Fruit fly (Drosophila melanogaster) whole organism, larva: ENCODE data around the gene CG4022.
A peak's percentile ranks its signal among the peaks of the same experiment; 100 is the strongest.

ENCODE experiments used
- noc ChIP-seq: fragments of 200-800 bp; sonication (Bioruptor generic); optimal IDR thresholded peaks from 3 replicates; lab custom pipeline; 2019; ENCODE audit warnings: missing biosample characterization, mild to moderate bottlenecking, missing genetic modification characterization, moderate library complexity

The CG4022 gene

dm6 chr3L:9410754-9411423, at the start of gene CG4022, which contains the start of gene Cpsf5:
CG4022 (minus strand) TSS chr3L:9410832.
Cpsf5 (plus strand) TSS chr3L:9411038.
- peak; percentile 82 for TF ChIP-seq noc

DNA sequence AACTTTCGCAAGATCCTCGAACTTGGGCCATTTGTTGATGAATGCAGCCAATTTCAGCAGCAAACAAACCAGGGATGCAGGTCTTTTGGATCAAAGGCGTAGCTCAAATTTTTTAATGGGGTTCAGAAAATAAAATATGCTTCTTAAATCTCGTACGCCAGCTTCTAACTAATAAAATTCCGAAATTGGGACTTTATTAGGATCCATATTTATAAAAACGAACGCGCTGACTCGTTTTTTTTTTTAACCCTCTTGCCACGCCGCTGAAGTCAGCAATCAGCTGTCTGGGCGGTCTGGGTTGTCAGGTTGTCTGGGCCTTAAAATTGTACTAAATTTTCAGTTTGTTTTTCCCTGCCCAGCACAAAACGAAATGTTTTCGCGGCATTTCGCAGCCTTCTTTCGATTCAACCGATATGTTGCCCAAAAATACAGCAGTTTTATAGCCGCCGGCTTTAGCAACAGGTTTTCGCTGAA, 47.0 kb upstream of the CG4022 start, which contains the start of gene CG3437:
TSS of gene CG3437 (minus strand) at position 51 of the 474 bp plus-strand sequence.
- peak; percentile 99 for TF ChIP-seq noc

DNA sequence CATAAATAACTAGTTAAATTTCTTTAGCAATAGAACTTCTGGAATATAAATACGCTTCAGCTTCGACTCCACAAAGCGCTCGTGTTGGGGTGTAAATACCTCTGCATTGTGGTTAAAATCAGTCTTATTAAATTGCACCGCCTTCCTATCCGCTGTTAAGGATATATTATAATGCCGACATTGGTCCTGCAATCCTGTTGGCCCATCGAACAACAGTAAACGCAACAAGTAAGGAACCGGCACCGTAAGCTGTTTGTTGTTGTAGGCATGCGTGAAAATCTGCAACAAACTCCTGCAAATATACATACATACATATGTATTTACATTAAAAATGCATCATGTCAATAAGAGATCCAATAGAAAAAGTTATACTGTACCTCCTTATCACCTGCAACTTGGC, 45.8 kb upstream of the CG4022 start:
- no peak for TF ChIP-seq noc

DNA sequence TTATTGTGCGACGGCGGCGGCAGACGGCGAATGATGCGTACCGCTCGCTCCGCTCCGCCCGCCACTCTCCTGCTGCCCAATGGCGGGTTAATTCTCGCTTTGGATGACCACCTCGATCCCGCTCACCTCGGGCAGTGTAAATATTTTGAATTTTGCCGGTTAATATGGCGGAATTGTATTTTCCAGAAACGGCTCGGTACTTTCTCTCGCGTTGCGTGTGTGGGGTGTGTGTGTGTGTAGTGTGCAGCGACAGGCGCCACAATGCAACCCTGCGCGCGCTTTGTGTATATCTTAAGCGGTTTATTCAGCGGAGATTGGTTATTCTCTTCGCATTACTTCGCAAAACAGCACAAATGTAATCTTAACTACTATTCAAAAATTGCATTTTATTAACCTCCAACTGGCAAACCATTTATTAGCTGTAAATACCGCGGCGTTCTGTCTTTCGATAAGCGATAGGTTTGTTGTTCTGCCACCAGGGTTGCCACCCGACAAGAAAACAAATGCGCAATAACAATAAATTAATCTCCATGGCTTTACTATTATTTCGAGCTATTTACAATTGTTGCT, 45.3 kb upstream of the CG4022 start, which contains the start of the genes phol and CG3552:
TSS of gene phol (minus strand) at position 463 of the 570 bp plus-strand sequence.
TSS of gene CG3552 (plus strand) at position 500 of the 570 bp plus-strand sequence.
- no peak for TF ChIP-seq noc

DNA sequence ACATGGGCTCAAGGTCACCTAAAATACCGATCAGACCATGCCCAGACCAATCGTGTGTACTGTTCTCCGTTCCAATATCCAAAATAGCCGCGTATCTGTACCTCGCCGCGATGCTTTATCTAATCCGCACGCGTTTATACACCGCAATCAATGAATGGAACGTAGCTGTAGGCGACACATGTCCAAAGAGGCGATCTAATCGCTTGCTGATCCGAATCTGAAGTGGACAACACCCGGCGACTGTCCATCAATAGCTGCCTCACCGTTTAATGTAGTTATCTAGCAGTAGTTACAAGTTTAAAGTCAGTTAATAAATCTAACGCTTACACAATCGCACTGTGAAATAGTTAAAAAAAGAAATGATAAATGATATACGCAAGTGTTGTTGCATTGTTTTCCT, 41.8 kb upstream of the CG4022 start:
- no peak for TF ChIP-seq noc

dm6 chr3L:9451522-9452118, 41.0 kb upstream of the CG4022 start, which contains the start of the genes CG3448 and ghi:
CG3448 (minus strand) TSS chr3L:9451572.
ghi (plus strand) TSS chr3L:9451876.
- peak; percentile 56 for TF ChIP-seq noc

dm6 chr3L:9447239-9447777, 36.7 kb upstream of the CG4022 start:
- peak; percentile 64 for TF ChIP-seq noc

DNA sequence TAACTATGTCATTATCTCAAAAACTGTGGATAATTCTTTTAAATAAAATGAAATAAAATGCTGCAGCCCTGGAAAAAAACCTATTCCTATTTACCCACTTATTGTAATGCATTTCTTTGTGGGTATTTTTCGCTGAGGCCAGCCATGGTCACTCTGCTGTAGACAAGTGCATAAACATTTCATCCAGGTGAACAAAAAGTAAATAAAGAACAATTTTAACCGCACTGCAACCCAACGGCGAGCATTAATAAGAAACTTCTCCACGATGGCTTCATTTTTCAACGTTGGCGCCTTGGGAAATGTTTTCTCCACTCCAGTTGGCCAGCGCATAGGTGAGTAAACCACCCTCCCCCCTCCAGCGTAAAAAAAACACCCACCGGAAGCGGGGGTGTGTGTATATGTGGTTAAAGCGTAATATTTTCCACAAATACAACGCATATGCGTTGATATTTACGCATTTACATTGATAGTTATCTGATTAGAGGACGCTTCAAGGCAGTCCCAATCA, 36.2 kb upstream of the CG4022 start, which contains the start of gene CG3529:
TSS of gene CG3529 (plus strand) at position 134 of the 508 bp plus-strand sequence.
- TF ChIP-seq noc = peak; percentile 11

dm6 chr3L:9442625-9443282, 32.1 kb upstream of the CG4022 start, which contains the start of gene Srg3:
Srg3 (plus strand) TSS chr3L:9443232.
- no peak for TF ChIP-seq noc

- no peak for TF ChIP-seq noc
Measured at dm6 chr3L:9441907-9442479, 31.4 kb upstream of the CG4022 start, which contains the start of the genes Bet3 and Nf-YA. Bet3 (minus strand) TSS chr3L:9442267. Nf-YA (minus strand) TSS chr3L:9442267.

DNA sequence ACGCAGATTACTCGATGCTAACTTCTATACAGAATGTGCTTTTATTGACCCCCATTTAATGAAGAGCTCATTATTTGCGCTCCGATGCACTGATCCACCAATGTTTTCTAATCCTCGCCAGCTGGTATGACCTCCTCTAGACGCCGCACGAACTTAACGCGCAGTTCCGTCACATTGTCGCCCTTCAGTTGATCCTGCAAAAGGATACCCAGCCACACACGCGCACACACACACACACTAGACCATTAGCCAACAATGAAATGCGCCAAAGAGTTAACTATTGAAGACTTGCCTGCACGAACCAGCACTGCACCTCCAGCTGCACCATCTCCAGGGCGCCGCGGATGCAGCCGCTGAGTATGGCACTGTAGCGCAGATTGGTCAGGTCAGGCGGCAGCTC, 28.2 kb upstream of the CG4022 start:
- no peak for TF ChIP-seq noc

DNA sequence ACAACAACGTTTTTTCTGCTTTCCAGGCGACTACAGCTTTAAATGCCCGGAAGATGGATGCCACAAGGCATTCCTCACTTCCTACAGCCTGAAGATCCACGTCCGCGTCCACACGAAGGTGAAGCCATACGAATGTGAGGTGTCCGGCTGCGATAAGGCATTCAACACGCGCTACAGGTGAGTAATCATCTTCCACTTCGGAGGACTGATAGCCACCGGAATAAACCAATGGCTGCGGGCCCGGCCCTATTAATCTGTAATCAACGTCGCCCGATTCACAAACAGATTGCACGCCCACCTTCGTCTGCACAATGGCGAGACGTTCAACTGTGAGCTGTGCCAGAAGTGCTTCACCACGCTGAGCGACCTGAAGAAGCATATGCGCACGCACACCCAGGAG, 25.2 kb upstream of the CG4022 start:
- no peak for TF ChIP-seq noc

dm6 chr3L:9435315-9435714, 24.7 kb upstream of the CG4022 start, which contains the start of gene CG42526:
CG42526 (minus strand) TSS chr3L:9435399.
- TF ChIP-seq noc = no peak

DNA sequence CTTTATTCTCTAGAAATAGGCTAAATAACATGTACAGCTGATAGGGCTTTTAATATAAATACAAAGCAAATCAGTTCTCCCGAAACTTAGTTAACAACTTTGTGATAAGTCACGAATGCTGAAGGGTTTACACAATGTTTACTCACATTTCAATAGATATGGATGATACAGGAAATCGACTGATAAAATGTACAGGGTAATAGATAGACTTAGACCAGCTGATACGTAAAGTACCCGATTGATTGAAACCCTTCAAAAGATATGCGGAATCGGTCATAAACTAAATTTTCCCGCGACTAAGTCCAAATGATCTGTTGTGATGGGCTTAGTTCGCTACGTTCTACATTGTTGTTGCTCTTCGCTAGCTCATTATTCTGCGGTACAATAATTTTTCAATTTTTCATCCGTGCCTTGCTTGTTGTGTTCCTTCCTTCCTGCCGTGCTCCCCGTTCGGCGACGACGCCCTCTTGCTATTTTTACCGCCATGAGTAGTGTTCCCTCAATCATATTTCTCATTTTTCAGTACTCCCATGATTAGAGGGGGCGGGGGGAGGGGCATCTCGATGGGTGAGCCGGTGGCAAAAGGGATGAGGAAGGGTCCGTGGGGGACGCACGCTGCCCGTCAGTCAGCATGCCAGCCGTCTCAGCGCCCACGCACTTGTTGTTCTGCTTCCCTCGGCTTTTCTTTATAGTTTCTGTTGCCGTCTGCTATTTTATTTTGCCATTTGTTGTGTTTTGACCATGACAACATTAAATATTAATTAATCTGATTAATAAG, 22.4 kb upstream of the CG4022 start:
- TF ChIP-seq noc = no peak
